1 fruit fly cellular context compared by ENCODE assay signal in genomic region chrX:2270557-2270930, dm6.
TF ChIP-seq lines count a peak whose summit lies in the region.

Gene CG2924, minus strand, starts transcription at chrX:2270761.

TF ChIP-seq in whole organism, embryonic, 481 proteins besides CTCF, POLR2A, EP300 and RAD21 (continued from another document and continues in another):
- TF ChIP-seq ewg (GFP tag; optimal IDR thresholded peaks at IDR 0.05; lab: Kevin White, UChicago) (peak; percentile 77), ATbp (GFP tag; optimal IDR thresholded peaks at IDR 0.05; lab: Kevin White, UChicago) (no peak), CG16815 (GFP tag; optimal IDR thresholded peaks at IDR 0.05; lab: Kevin White, UChicago) (no peak), CG4617 (GFP tag; optimal IDR thresholded peaks at IDR 0.05; lab: Kevin White, UChicago; ENCODE audit: borderline replicate concordance) (peak; percentile 78), NfI (GFP tag; optimal IDR thresholded peaks at IDR 0.05; lab: Kevin White, UChicago) (peak; percentile 52), CG15601 (tag; optimal IDR thresholded peaks at IDR 0.05; lab: Kevin White, UChicago) (peak; percentile 51), CG14050 (GFP tag; IDR thresholded peaks at IDR 0.05; lab: Robert Waterston, UW) (no peak), odd (GFP tag; optimal IDR thresholded peaks at IDR 0.05; lab: Kevin White, UChicago) (no peak), ac (GFP tag; optimal IDR thresholded peaks at IDR 0.05; lab: Kevin White, UChicago) (no peak), CG10431 (GFP tag; optimal IDR thresholded peaks at IDR 0.05; lab: Kevin White, UChicago) (no peak), Adf1 (GFP tag; IDR thresholded peaks at IDR 0.05; lab: Robert Waterston, UW) (peak; percentile 62), CG6854 (GFP tag; optimal IDR thresholded peaks at IDR 0.05; lab: Kevin White, UChicago) (no peak), HLHmδ (GFP tag; optimal IDR thresholded peaks at IDR 0.05; lab: Kevin White, UChicago) (peak; percentile 33), Lhr (GFP tag; optimal IDR thresholded peaks at IDR 0.05; lab: Kevin White, UChicago) (peak; percentile 82), Hr39 (optimal IDR thresholded peaks at IDR 0.05; lab: Kevin White, UChicago) (no peak), dmrt11E (tag; optimal IDR thresholded peaks at IDR 0.05; lab: Kevin White, UChicago) (no peak), Gsc (GFP tag; IDR thresholded peaks at IDR 0.05; lab: Robert Waterston, UW) (no peak), croc (GFP tag; conservative IDR thresholded peaks at IDR 0.05; lab: Robert Waterston, UW) (no peak), CG6175 (GFP tag; IDR thresholded peaks at IDR 0.05; lab: Robert Waterston, UW) (no peak), stwl (tag; optimal IDR thresholded peaks at IDR 0.05; lab: Kevin White, UChicago) (peak; percentile 54), hth (optimal IDR thresholded peaks at IDR 0.05; lab: Kevin White, UChicago) (no peak), CG15514 (GFP tag; optimal IDR thresholded peaks at IDR 0.05; lab: Kevin White, UChicago) (peak; percentile 93), CG14441 (GFP tag; IDR thresholded peaks at IDR 0.05; lab: Robert Waterston, UW) (peak; percentile 27; the same call in 1 of the 2 replicates), Neu2 (GFP tag; optimal IDR thresholded peaks at IDR 0.05; lab: Kevin White, UChicago; ENCODE audit: borderline replicate concordance) (peak; percentile 17), CG6689 (GFP tag; IDR thresholded peaks at IDR 0.05; lab: Robert Waterston, UW) (no peak), CG2875 (GFP tag; optimal IDR thresholded peaks at IDR 0.05; lab: Kevin White, UChicago) (no peak), lbe (GFP tag; optimal IDR thresholded peaks at IDR 0.05; lab: Kevin White, UChicago) (peak; percentile 72), CG10147 (GFP tag; optimal IDR thresholded peaks at IDR 0.05; lab: Kevin White, UChicago) (peak; percentile 43), ssp (GFP tag; IDR thresholded peaks at IDR 0.05; lab: Robert Waterston, UW) (peak; percentile 66), CG6813 (GFP tag; optimal IDR thresholded peaks at IDR 0.05; lab: Kevin White, UChicago) (peak; percentile 36), CG8388 (GFP tag; optimal IDR thresholded peaks at IDR 0.05; lab: Kevin White, UChicago) (no peak), ranshi (GFP tag; IDR thresholded peaks at IDR 0.05; lab: Robert Waterston, UW) (peak; percentile 52; the same call in 1 of the 2 replicates), Antp (GFP tag; optimal IDR thresholded peaks at IDR 0.05; lab: Kevin White, UChicago) (peak; percentile 86), ftz-f1 (GFP tag; optimal IDR thresholded peaks at IDR 0.05; lab: Kevin White, UChicago) (peak; percentile 68), gt (GFP tag; IDR thresholded peaks at IDR 0.05; lab: Robert Waterston, UW) (no peak), CG10565 (GFP tag; optimal IDR thresholded peaks at IDR 0.05; lab: Kevin White, UChicago) (no peak), CG8944 (GFP tag; optimal IDR thresholded peaks at IDR 0.05; lab: Kevin White, UChicago) (peak; percentile 65), Camta (GFP tag; optimal IDR thresholded peaks at IDR 0.05; lab: Kevin White, UChicago) (peak; percentile 34), Six4 (GFP tag; optimal IDR thresholded peaks at IDR 0.05; lab: Kevin White, UChicago) (peak; percentile 19), Atf6 (GFP tag; IDR thresholded peaks at IDR 0.05; lab: Robert Waterston, UW) (no peak), da (GFP tag; optimal IDR thresholded peaks at IDR 0.05; lab: Kevin White, UChicago) (no peak), pb (GFP tag; optimal IDR thresholded peaks at IDR 0.05; lab: Kevin White, UChicago) (peak; percentile 59), CG13775 (GFP tag; optimal IDR thresholded peaks at IDR 0.05; lab: Kevin White, UChicago) (peak; percentile 40), CG1602 (GFP tag; optimal IDR thresholded peaks at IDR 0.05; lab: Kevin White, UChicago) (peak; percentile 38), z (GFP tag; IDR thresholded peaks at IDR 0.05; lab: Robert Waterston, UW) (no peak), BEAF-32 (GFP tag; optimal IDR thresholded peaks at IDR 0.05; lab: Kevin White, UChicago) (peak; percentile 100), pros (GFP tag; optimal IDR thresholded peaks at IDR 0.05; lab: Kevin White, UChicago) (no peak), CG14965 (GFP tag; optimal IDR thresholded peaks at IDR 0.05; lab: Kevin White, UChicago; ENCODE audit: borderline replicate concordance) (no peak), ato (GFP tag; IDR thresholded peaks at IDR 0.05; lab: Robert Waterston, UW; ENCODE audit: partially characterized antibody) (peak; percentile 100), gsb (GFP tag; IDR thresholded peaks at IDR 0.05; lab: Robert Waterston, UW) (no peak), CG3163 (GFP tag; optimal IDR thresholded peaks at IDR 0.05; lab: Kevin White, UChicago) (peak; percentile 54), Dref (GFP tag; IDR thresholded peaks at IDR 0.05; lab: Robert Waterston, UW) (peak; percentile 100), h (optimal IDR thresholded peaks at IDR 0.05; lab: Kevin White, UChicago) (no peak), CG2199 (GFP tag; IDR thresholded peaks at IDR 0.05; lab: Robert Waterston, UW) (0 out of 3 replicates have a peak, but pooled peaks have one; percentile 57), eve (GFP tag; optimal IDR thresholded peaks at IDR 0.05; lab: Kevin White, UChicago) (no peak), Hr3 (GFP tag; optimal IDR thresholded peaks at IDR 0.05; lab: Kevin White, UChicago) (peak; percentile 44), Bgb (GFP tag; IDR thresholded peaks at IDR 0.05; lab: Robert Waterston, UW; ENCODE audit: partially characterized antibody) (peak; percentile 100), GATAe (GFP tag; conservative IDR thresholded peaks at IDR 0.05; lab: Robert Waterston, UW) (no peak), emc (GFP tag; optimal IDR thresholded peaks at IDR 0.05; lab: Kevin White, UChicago) (peak; percentile 67), tup (GFP tag; optimal IDR thresholded peaks at IDR 0.05; lab: Kevin White, UChicago) (no peak), trem (tag; optimal IDR thresholded peaks at IDR 0.05; lab: Kevin White, UChicago) (peak; percentile 88), mld (GFP tag; IDR thresholded peaks at IDR 0.05; lab: Robert Waterston, UW; ENCODE audit: partially characterized antibody) (peak; percentile 99), CG12219 (GFP tag; optimal IDR thresholded peaks at IDR 0.05; lab: Kevin White, UChicago) (no peak), slp2 (GFP tag; optimal IDR thresholded peaks at IDR 0.05; lab: Kevin White, UChicago) (no peak), CG9609 (GFP tag; optimal IDR thresholded peaks at IDR 0.05; lab: Kevin White, UChicago) (peak; percentile 72), D (optimal IDR thresholded peaks at IDR 0.05; lab: Kevin White, UChicago) (no peak), D (GFP tag; optimal IDR thresholded peaks at IDR 0.05; lab: Kevin White, UChicago) (no peak), CG2202 (tag; optimal IDR thresholded peaks at IDR 0.05; lab: Kevin White, UChicago) (no peak), corto (GFP tag; optimal IDR thresholded peaks at IDR 0.05; lab: Kevin White, UChicago) (no peak), kni (GFP tag; optimal IDR thresholded peaks at IDR 0.05; lab: Kevin White, UChicago) (peak; percentile 11), CG11560 (tag; IDR thresholded peaks at IDR 0.05; lab: Robert Waterston, UW) (peak; percentile 76; the same call in 2 of the 3 replicates), CG1529 (GFP tag; optimal IDR thresholded peaks at IDR 0.05; lab: Kevin White, UChicago) (no peak), CG4424 (GFP tag; optimal IDR thresholded peaks at IDR 0.05; lab: Kevin White, UChicago) (peak; percentile 12), grn (GFP tag; optimal IDR thresholded peaks at IDR 0.05; lab: Kevin White, UChicago) (peak; percentile 22), CG33557 (GFP tag; optimal IDR thresholded peaks at IDR 0.05; lab: Kevin White, UChicago) (no peak), ase (GFP tag; IDR thresholded peaks at IDR 0.05; lab: Robert Waterston, UW) (no peak), bbx (GFP tag; IDR thresholded peaks at IDR 0.05; lab: Robert Waterston, UW; ENCODE audit: partially characterized antibody) (peak; percentile 100), CG11398 (GFP tag; optimal IDR thresholded peaks at IDR 0.05; lab: Kevin White, UChicago) (no peak), Xbp1 (GFP tag; optimal IDR thresholded peaks at IDR 0.05; lab: Kevin White, UChicago) (peak; percentile 80), chn (GFP tag; optimal IDR thresholded peaks at IDR 0.05; lab: Kevin White, UChicago) (peak; percentile 78), CG13287 (GFP tag; IDR thresholded peaks at IDR 0.05; lab: Robert Waterston, UW; ENCODE audit: partially characterized antibody) (peak; percentile 100), CG32772 (GFP tag; IDR thresholded peaks at IDR 0.05; lab: Robert Waterston, UW) (0 out of 2 replicates have a peak, but pooled peaks have one; percentile 24), pan (optimal IDR thresholded peaks at IDR 0.05; lab: Kevin White, UChicago) (no peak), pan (GFP tag; optimal IDR thresholded peaks at IDR 0.05 in 1 of 2, IDR thresholded peaks at IDR 0.05 in 1 of 2) (no peak), seq (GFP tag; IDR thresholded peaks at IDR 0.05; lab: Robert Waterston, UW) (no peak), so (GFP tag; IDR thresholded peaks at IDR 0.05; lab: Robert Waterston, UW) (0 out of 3 replicates have a peak, but pooled peaks have one; percentile 11), CG11723 (GFP tag; optimal IDR thresholded peaks at IDR 0.05; lab: Kevin White, UChicago) (no peak), CG14860 (GFP tag; IDR thresholded peaks at IDR 0.05; lab: Robert Waterston, UW; ENCODE audit: partially characterized antibody) (peak; percentile 97), CG8089 (GFP tag; optimal IDR thresholded peaks at IDR 0.05; lab: Kevin White, UChicago) (no peak), CG3995 (GFP tag; optimal IDR thresholded peaks at IDR 0.05; lab: Kevin White, UChicago) (peak; percentile 24), cg (GFP tag; optimal IDR thresholded peaks at IDR 0.05; lab: Kevin White, UChicago) (peak; percentile 64), phol (tag; optimal IDR thresholded peaks at IDR 0.05; lab: Kevin White, UChicago) (peak; percentile 71), CG5245 (GFP tag; optimal IDR thresholded peaks at IDR 0.05; lab: Kevin White, UChicago) (peak; percentile 21), crol (GFP tag; IDR thresholded peaks at IDR 0.05; lab: Robert Waterston, UW) (no peak), NC2α (GFP tag; optimal IDR thresholded peaks at IDR 0.05; lab: Kevin White, UChicago) (peak; percentile 6), CG10979 (tag; optimal IDR thresholded peaks at IDR 0.05; lab: Kevin White, UChicago) (peak; percentile 0), CG11695 (GFP tag; IDR thresholded peaks at IDR 0.05; lab: Robert Waterston, UW) (no peak), CG10274 (GFP tag; optimal IDR thresholded peaks at IDR 0.05; lab: Kevin White, UChicago) (no peak), ci (GFP tag; IDR thresholded peaks at IDR 0.05; lab: Robert Waterston, UW) (peak; percentile 57; the same call in 2 of the 3 replicates), Tbp (GFP tag; optimal IDR thresholded peaks at IDR 0.05; lab: Kevin White, UChicago) (no peak), kah (GFP tag; optimal IDR thresholded peaks at IDR 0.05; lab: Kevin White, UChicago) (no peak), CG18599 (GFP tag; optimal IDR thresholded peaks at IDR 0.05; lab: Kevin White, UChicago) (peak; percentile 59), crc (GFP tag; optimal IDR thresholded peaks at IDR 0.05; lab: Kevin White, UChicago) (peak; percentile 22), CG9727 (GFP tag; optimal IDR thresholded peaks at IDR 0.05; lab: Kevin White, UChicago) (no peak), Kr (GFP tag; optimal IDR thresholded peaks at IDR 0.05; lab: Kevin White, UChicago) (no peak), CG12942 (GFP tag; optimal IDR thresholded peaks at IDR 0.05; lab: Kevin White, UChicago) (peak; percentile 29), CkIIα-i1 (GFP tag; IDR thresholded peaks at IDR 0.05; lab: Robert Waterston, UW) (no peak), exex (tag; optimal IDR thresholded peaks at IDR 0.05; lab: Kevin White, UChicago) (peak; percentile 54), tap (tag; optimal IDR thresholded peaks at IDR 0.05; lab: Kevin White, UChicago) (no peak), CG17186 (GFP tag; optimal IDR thresholded peaks at IDR 0.05; lab: Kevin White, UChicago) (peak; percentile 98), Fer2 (tag; optimal IDR thresholded peaks at IDR 0.05; lab: Kevin White, UChicago) (peak; percentile 4), CG7987 (GFP tag; optimal IDR thresholded peaks at IDR 0.05; lab: Kevin White, UChicago) (peak; percentile 53), ash1 (GFP tag; optimal IDR thresholded peaks at IDR 0.05; lab: Kevin White, UChicago) (peak; percentile 59), salm (tag; optimal IDR thresholded peaks at IDR 0.05; lab: Kevin White, UChicago) (no peak), abd-A (tag; optimal IDR thresholded peaks at IDR 0.05; lab: Kevin White, UChicago) (no peak), HLH3B (GFP tag; IDR thresholded peaks at IDR 0.05; lab: Robert Waterston, UW) (no peak), insv (GFP tag; optimal IDR thresholded peaks at IDR 0.05; lab: Kevin White, UChicago) (peak in 1 of 2 experiments; percentile 9), ham (GFP tag; IDR thresholded peaks at IDR 0.05; lab: Robert Waterston, UW) (no peak), klu (GFP tag; IDR thresholded peaks at IDR 0.05; lab: Robert Waterston, UW) (no peak; the same call in 1 of the 2 replicates), CG1792 (GFP tag; optimal IDR thresholded peaks at IDR 0.05; lab: Kevin White, UChicago) (peak; percentile 60), CG11456 (GFP tag; IDR thresholded peaks at IDR 0.05; lab: Robert Waterston, UW) (peak; percentile 89), CG1647 (GFP tag; optimal IDR thresholded peaks at IDR 0.05; lab: Kevin White, UChicago) (peak; percentile 59), onecut (GFP tag; IDR thresholded peaks at IDR 0.05; lab: Robert Waterston, UW) (no peak), CG12744 (GFP tag; optimal IDR thresholded peaks at IDR 0.05; lab: Kevin White, UChicago) (no peak), peb (GFP tag; IDR thresholded peaks at IDR 0.05; lab: Robert Waterston, UW) (no peak), luna (GFP tag; optimal IDR thresholded peaks at IDR 0.05; lab: Kevin White, UChicago) (peak; percentile 56), MTF-1 (GFP tag; optimal IDR thresholded peaks at IDR 0.05; lab: Kevin White, UChicago; ENCODE audit: borderline replicate concordance) (no peak), br (optimal IDR thresholded peaks at IDR 0.05; lab: Kevin White, UChicago) (no peak), CG3726 (GFP tag; IDR thresholded peaks at IDR 0.05; lab: Robert Waterston, UW) (no peak), danr (GFP tag; IDR thresholded peaks at IDR 0.05; lab: Robert Waterston, UW) (no peak), nerfin-1 (tag; optimal IDR thresholded peaks at IDR 0.05; lab: Kevin White, UChicago) (peak; percentile 34), CG17612 (GFP tag; IDR thresholded peaks at IDR 0.05; lab: Robert Waterston, UW) (peak; percentile 38; the same call in 1 of the 2 replicates), tin (GFP tag; optimal IDR thresholded peaks at IDR 0.05; lab: Kevin White, UChicago) (peak; percentile 67)
